Fruit fly (Drosophila melanogaster) whole organism, embryonic: ENCODE data around the gene CG4297.

Experiments
- ATbp ChIP-seq: fragments of 200-800 bp; sonication (Bioruptor generic); optimal IDR thresholded peaks from 2 replicates; lab custom pipeline; 2017; ENCODE audit warnings: missing biosample characterization, mild to moderate bottlenecking, missing genetic modification characterization, missing genetic modification reagents
- CG11504 ChIP-seq: fragments of 200-800 bp; sonication (Bioruptor generic); optimal IDR thresholded peaks from 3 replicates; lab custom pipeline; 2019; ENCODE audit warnings: missing biosample characterization, mild to moderate bottlenecking, missing genetic modification characterization, moderate library complexity
- CG11723 ChIP-seq: fragments of 200-800 bp; sonication (Bioruptor generic); optimal IDR thresholded peaks from 2 replicates; lab custom pipeline; 2017; ENCODE audit warnings: missing biosample characterization, mild to moderate bottlenecking, missing genetic modification characterization
- CG12769 ChIP-seq: fragments of 200-800 bp; sonication (Bioruptor generic); optimal IDR thresholded peaks from 2 replicates; lab custom pipeline; 2019; ENCODE audit warnings: missing biosample characterization, mild to moderate bottlenecking, missing genetic modification characterization, moderate library complexity
- CG15601 ChIP-seq: fragments of 200-800 bp; sonication (Bioruptor generic); optimal IDR thresholded peaks from 3 replicates; lab custom pipeline; 2019; ENCODE audit warnings: missing biosample characterization, mild to moderate bottlenecking, missing genetic modification characterization, moderate library complexity
- CG17568 ChIP-seq: fragments of 200-800 bp; sonication (Bioruptor generic); optimal IDR thresholded peaks from 2 replicates; lab custom pipeline; 2018; ENCODE audit warnings: missing biosample characterization, mild to moderate bottlenecking, missing genetic modification characterization, moderate library complexity
- CG17829 ChIP-seq: fragments of 200-800 bp; optimal IDR thresholded peaks from 2 replicates; lab custom pipeline; 2019; ENCODE audit warnings: missing biosample characterization, mild to moderate bottlenecking, missing genetic modification characterization, moderate library complexity
- CG2120 ChIP-seq: fragments of 200-800 bp; sonication (Bioruptor generic); optimal IDR thresholded peaks from 3 replicates; lab custom pipeline; 2016; ENCODE audit warnings: missing biosample characterization, missing genetic modification characterization
- CG2199 ChIP-seq: fragments of 200-800 bp; sonication (Bioruptor generic); IDR thresholded peaks from 3 replicates; pipeline ENCODE4 v1.3.6; 2022; ENCODE audit warnings: missing biosample characterization, missing genetic modification characterization
- CG2678 ChIP-seq: fragments of 200-800 bp; sonication (Bioruptor generic); optimal IDR thresholded peaks from 3 replicates; lab custom pipeline; 2019; ENCODE audit warnings: missing biosample characterization, mild to moderate bottlenecking, missing genetic modification characterization, moderate library complexity
- CG2889 ChIP-seq: fragments of 200-800 bp; sonication (Bioruptor generic); IDR thresholded peaks from 3 replicates; pipeline ENCODE4 v1.3.6; 2022; ENCODE audit warnings: missing biosample characterization, missing genetic modification characterization
- CG30020 ChIP-seq: fragments of 200-800 bp; optimal IDR thresholded peaks from 2 replicates; lab custom pipeline; 2019; ENCODE audit warnings: missing biosample characterization, mild to moderate bottlenecking, missing genetic modification characterization, moderate library complexity
- CG30431 ChIP-seq: fragments of 200-800 bp; sonication (Bioruptor generic); optimal IDR thresholded peaks from 2 replicates; lab custom pipeline; 2017; ENCODE audit warnings: missing biosample characterization, missing genetic modification characterization
- CG32532 ChIP-seq: fragments of 200-800 bp; sonication (Bioruptor generic); IDR thresholded peaks from 2 replicates; pipeline ENCODE4 v1.3.6; 2022; ENCODE audit warnings: missing biosample characterization, missing genetic modification characterization
- CG3281 ChIP-seq: fragments of 200-800 bp; sonication (Bioruptor generic); optimal IDR thresholded peaks from 3 replicates; lab custom pipeline; 2017; ENCODE audit warnings: missing biosample characterization, mild to moderate bottlenecking, missing genetic modification characterization
- CG4360 ChIP-seq: fragments of 200-800 bp; sonication (Bioruptor generic); IDR thresholded peaks from 2 replicates; pipeline ENCODE4 v1.3.6; 2022; ENCODE audit warnings: missing biosample characterization, missing genetic modification characterization
- CG4404 ChIP-seq: fragments of 200-800 bp; sonication (Bioruptor generic); IDR thresholded peaks from 2 replicates; pipeline ENCODE4 v1.3.6; 2022; ENCODE audit warnings: missing biosample characterization, missing genetic modification characterization
- CG6813 ChIP-seq: fragments of 200-800 bp; sonication (Bioruptor generic); optimal IDR thresholded peaks from 2 replicates; lab custom pipeline; 2017; ENCODE audit warnings: missing biosample characterization, missing genetic modification characterization, mild to moderate bottlenecking, moderate library complexity, missing genetic modification reagents
- CG7928 ChIP-seq: fragments of 200-800 bp; sonication (Bioruptor generic); optimal IDR thresholded peaks from 2 replicates; lab custom pipeline; 2017; ENCODE audit warnings: missing biosample characterization, mild to moderate bottlenecking, missing genetic modification characterization
- CG8281 ChIP-seq: fragments of 200-800 bp; sonication (Bioruptor generic); optimal IDR thresholded peaks from 2 replicates; lab custom pipeline; 2018; ENCODE audit warnings: missing biosample characterization, mild to moderate bottlenecking, missing genetic modification characterization, moderate library complexity
- CG8478 ChIP-seq: fragments of >200 bp; optimal IDR thresholded peaks from 2 replicates; lab custom pipeline; 2018
- CG8944 ChIP-seq: fragments of 200-800 bp; sonication (Bioruptor generic); optimal IDR thresholded peaks from 3 replicates; lab custom pipeline; 2016; ENCODE audit warnings: missing biosample characterization, missing genetic modification characterization
- CrebB ChIP-seq: fragments of 200-800 bp; sonication (Bioruptor generic); optimal IDR thresholded peaks from 3 replicates; lab custom pipeline; 2018; ENCODE audit warnings: missing biosample characterization, mild to moderate bottlenecking, missing genetic modification characterization
- Ets65A ChIP-seq: fragments of 200-800 bp; sonication (Bioruptor generic); peaks from one replicate; lab custom pipeline; 2016; ENCODE audit warnings: missing biosample characterization, missing genetic modification characterization
- Hmr ChIP-seq: fragments of 200-800 bp; sonication (Bioruptor generic); optimal IDR thresholded peaks from 3 replicates; lab custom pipeline; 2017; ENCODE audit warnings: mild to moderate bottlenecking, missing biosample characterization, missing genetic modification reagents, missing genetic modification characterization
- Hr51 ChIP-seq, 2 experiments: fragments of 200-800 bp; sonication (Bioruptor generic); optimal IDR thresholded peaks; 2 replicates in 1 of 2; 3 replicates in 1 of 2; lab custom pipeline; 2016 to 2018; ENCODE audit warnings: missing biosample characterization in 2 of 2, missing genetic modification characterization in 2 of 2, mild to moderate bottlenecking in 1 of 2, moderate library complexity in 1 of 2
- Meics ChIP-seq: fragments of 200-800 bp; sonication (Bioruptor generic); optimal IDR thresholded peaks from 2 replicates; lab custom pipeline; 2017; ENCODE audit warnings: missing biosample characterization, mild to moderate bottlenecking, missing genetic modification characterization
- Nf-YA ChIP-seq: fragments of 200-800 bp; sonication (Bioruptor generic); IDR thresholded peaks from 2 replicates; pipeline ENCODE4 v1.3.6; 2022; ENCODE audit warnings: missing biosample characterization, missing genetic modification characterization
- Oaz ChIP-seq: fragments of 200-800 bp; sonication (Bioruptor generic); IDR thresholded peaks from 2 replicates; pipeline ENCODE4 v1.3.6; 2022; ENCODE audit warnings: missing biosample characterization, missing genetic modification characterization
- Ravus ChIP-seq: fragments of 200-800 bp; sonication (Bioruptor generic); IDR thresholded peaks from 2 replicates; pipeline ENCODE4 v1.3.6; 2022; ENCODE audit warnings: missing biosample characterization, missing genetic modification characterization
- Sox102F ChIP-seq: fragments of 200-800 bp; sonication (Bioruptor generic); optimal IDR thresholded peaks from 2 replicates; lab custom pipeline; 2018; ENCODE audit warnings: missing biosample characterization, mild to moderate bottlenecking, missing genetic modification characterization, moderate library complexity
- Ssrp ChIP-seq: fragments of 200-800 bp; sonication (Bioruptor generic); optimal IDR thresholded peaks from 2 replicates; lab custom pipeline; 2018; ENCODE audit warnings: missing biosample characterization, mild to moderate bottlenecking, missing genetic modification characterization, moderate library complexity
- Taf1 ChIP-seq: fragments of 200-800 bp; sonication (Bioruptor generic); IDR thresholded peaks from 2 replicates; pipeline ENCODE4 v1.3.6; 2022; ENCODE audit warnings: missing biosample characterization, missing genetic modification characterization
- ase ChIP-seq: fragments of 200-800 bp; sonication (Bioruptor generic); IDR thresholded peaks from 3 replicates; pipeline ENCODE4 v1.3.6; 2022; ENCODE audit warnings: missing biosample characterization, missing genetic modification characterization
- caup ChIP-seq: fragments of 200-800 bp; sonication (Bioruptor generic); optimal IDR thresholded peaks from 3 replicates; lab custom pipeline; 2017; ENCODE audit warnings: missing biosample characterization, mild to moderate bottlenecking, missing genetic modification characterization, moderate library complexity; ENCODE audit not compliant: severe bottlenecking
- chm ChIP-seq: fragments of 200-800 bp; sonication (Bioruptor generic); IDR thresholded peaks from 2 replicates; pipeline ENCODE4 v1.3.6; 2022; ENCODE audit warnings: missing biosample characterization, missing genetic modification characterization
- crp ChIP-seq, 2 experiments: fragments of 200-800 bp; sonication (Bioruptor generic); optimal IDR thresholded peaks; 2 replicates in 1 of 2; 3 replicates in 1 of 2; lab custom pipeline; 2017; ENCODE audit warnings: missing biosample characterization in 2 of 2, missing genetic modification characterization in 2 of 2, mild to moderate bottlenecking in 1 of 2, moderate library complexity in 1 of 2
- dmrt11E ChIP-seq: fragments of 200-800 bp; sonication (Bioruptor generic); optimal IDR thresholded peaks from 3 replicates; lab custom pipeline; 2018; ENCODE audit warnings: missing biosample characterization, mild to moderate bottlenecking, missing genetic modification characterization, moderate library complexity
- jigr1 ChIP-seq: fragments of 200-800 bp; sonication (Bioruptor generic); IDR thresholded peaks from 3 replicates; pipeline ENCODE4 v1.3.6; 2022; ENCODE audit warnings: missing biosample characterization, missing genetic modification characterization
- knrl ChIP-seq: fragments of 200-800 bp; sonication (Bioruptor generic); IDR thresholded peaks from 3 replicates; pipeline ENCODE4 v1.3.6; 2022; ENCODE audit warnings: missing biosample characterization, missing genetic modification characterization; ENCODE audit not compliant: partially characterized antibody
- lbe ChIP-seq: fragments of 200-800 bp; sonication (Bioruptor generic); optimal IDR thresholded peaks from 2 replicates; lab custom pipeline; 2016; ENCODE audit warnings: missing biosample characterization, mild to moderate bottlenecking, missing genetic modification characterization
- nau ChIP-seq: fragments of 200-800 bp; sonication (Bioruptor generic); optimal IDR thresholded peaks from 3 replicates; lab custom pipeline; 2017; ENCODE audit warnings: missing biosample characterization, mild to moderate bottlenecking, missing genetic modification characterization, missing genetic modification reagents
- nerfin-1 ChIP-seq: fragments of 200-800 bp; sonication (Bioruptor generic); optimal IDR thresholded peaks from 3 replicates; lab custom pipeline; 2019; ENCODE audit warnings: missing biosample characterization, mild to moderate bottlenecking, missing genetic modification characterization, moderate library complexity
- odd ChIP-seq: fragments of 200-800 bp; sonication (Bioruptor generic); optimal IDR thresholded peaks from 2 replicates; lab custom pipeline; 2017; ENCODE audit warnings: missing biosample characterization, mild to moderate bottlenecking, missing genetic modification characterization
- pb ChIP-seq: fragments of 200-800 bp; sonication (Bioruptor generic); optimal IDR thresholded peaks from 3 replicates; lab custom pipeline; 2016; ENCODE audit warnings: missing biosample characterization, missing genetic modification characterization
- slp2 ChIP-seq: fragments of 200-800 bp; sonication (Bioruptor generic); optimal IDR thresholded peaks from 2 replicates; lab custom pipeline; 2016; ENCODE audit warnings: missing biosample characterization, missing genetic modification characterization
- sna ChIP-seq: fragments of 200-800 bp; sonication (Bioruptor generic); IDR thresholded peaks from 2 replicates; pipeline ENCODE4 v1.3.6; 2022; ENCODE audit warnings: missing biosample characterization, missing genetic modification characterization; ENCODE audit not compliant: partially characterized antibody
- sr ChIP-seq: fragments of 200-800 bp; sonication (Bioruptor generic); IDR thresholded peaks from 3 replicates; pipeline ENCODE4 v1.3.6; 2022; ENCODE audit warnings: missing biosample characterization, missing genetic modification characterization
- tll ChIP-seq, 2 experiments: fragments of 200-800 bp in 1 of 2; fragments of >200 bp in 1 of 2; sonication (Bioruptor generic) in 1 of 2; optimal IDR thresholded peaks; 2 replicates each; lab custom pipeline; 2017 to 2019; ENCODE audit warnings: missing biosample characterization in 2 of 2, missing genetic modification characterization in 2 of 2, mild to moderate bottlenecking in 1 of 2, moderate library complexity in 1 of 2
- trem ChIP-seq: fragments of 200-800 bp; optimal IDR thresholded peaks from 3 replicates; lab custom pipeline; 2019; ENCODE audit warnings: missing biosample characterization, mild to moderate bottlenecking, missing genetic modification characterization, moderate library complexity
- wdn ChIP-seq: fragments of 200-800 bp; sonication (Bioruptor generic); IDR thresholded peaks from 2 replicates; pipeline ENCODE4 v1.3.6; 2022; ENCODE audit warnings: missing biosample characterization, missing genetic modification characterization

The CG4297 gene

dm6 chr2L:425491-425890 lies 46.5 kb downstream of the CG4297 start (continued):
- TF ChIP-seq CG8478 (lab: Kevin White, UChicago) (no peak), caup (GFP tag; lab: Kevin White, UChicago) (peak; percentile 15), CG17829 (tag; lab: Kevin White, UChicago) (no peak), sna (no peak), sr (GFP tag; lab: Robert Waterston, UW) (no peak), slp2 (GFP tag; lab: Kevin White, UChicago) (no peak), chm (GFP tag; lab: Robert Waterston, UW) (no peak), CG8281 (tag; lab: Kevin White, UChicago) (no peak), odd (GFP tag; lab: Kevin White, UChicago) (peak; percentile 8), CG11504 (tag; lab: Kevin White, UChicago) (peak; percentile 12), CG2889 (GFP tag; lab: Robert Waterston, UW) (no peak), Ssrp (tag; lab: Kevin White, UChicago) (no peak), CG6813 (GFP tag; lab: Kevin White, UChicago) (peak; percentile 56), Sox102F (GFP tag; lab: Kevin White, UChicago) (no peak), Taf1 (GFP tag; lab: Robert Waterston, UW) (no peak), CG8944 (GFP tag; lab: Kevin White, UChicago) (no peak), knrl (GFP tag; lab: Robert Waterston, UW) (no peak), CG2120 (GFP tag; lab: Kevin White, UChicago) (no peak), jigr1 (GFP tag; lab: Robert Waterston, UW) (no peak), CG7928 (GFP tag; lab: Kevin White, UChicago) (no peak), CG32532 (GFP tag; lab: Robert Waterston, UW) (no peak), trem (tag; lab: Kevin White, UChicago) (no peak), wdn (GFP tag; lab: Robert Waterston, UW) (no peak), CG2199 (no peak), ATbp (GFP tag; lab: Kevin White, UChicago) (peak; percentile 60), Nf-YA (GFP tag; lab: Robert Waterston, UW) (no peak), Ets65A (GFP tag; lab: Kevin White, UChicago) (no peak), CG11723 (GFP tag; lab: Kevin White, UChicago) (no peak), pb (GFP tag; lab: Kevin White, UChicago) (no peak), lbe (no peak), CG4360 (GFP tag; lab: Robert Waterston, UW) (no peak), ase (no peak), tll (GFP tag; optimal IDR thresholded peaks at IDR 0.05; lab: Kevin White, UChicago) (no peak), Meics (GFP tag; lab: Kevin White, UChicago) (peak; percentile 19), Ravus (GFP tag; lab: Robert Waterston, UW) (no peak), dmrt11E (tag; lab: Kevin White, UChicago) (no peak), CG3281 (no peak), Hmr (GFP tag; lab: Kevin White, UChicago) (peak; percentile 52), Oaz (GFP tag; lab: Robert Waterston, UW) (no peak), CG30020 (no peak), CG2678 (tag; lab: Kevin White, UChicago) (peak; percentile 43), CG4404 (no peak), CG12769 (tag; lab: Kevin White, UChicago) (peak; percentile 68), CG15601 (peak; percentile 12), nau (GFP tag; lab: Kevin White, UChicago) (peak; percentile 19), CrebB (tag; lab: Kevin White, UChicago) (peak; percentile 0), nerfin-1 (tag; lab: Kevin White, UChicago) (no peak), crp (GFP tag; optimal IDR thresholded peaks at IDR 0.05; lab: Kevin White, UChicago) (no peak), CG30431 (GFP tag; lab: Kevin White, UChicago) (no peak), CG17568 (GFP tag; lab: Kevin White, UChicago) (peak; percentile 31), Hr51 (GFP tag; optimal IDR thresholded peaks at IDR 0.05; lab: Kevin White, UChicago) (no peak)
